Fruit fly (Drosophila melanogaster) Kc167 (cell line): Measurements from ENCODE around the gene Rsph3.

Source experiments
- Myc ChIP-seq: fragments of >200 bp; optimal IDR thresholded peaks from 2 replicates; lab custom pipeline; 2017; ENCODE audit warnings: missing external identifiers
- Sin3A ChIP-seq: fragments of >200 bp; optimal IDR thresholded peaks from 2 replicates; lab custom pipeline; 2018; ENCODE audit warnings: missing external identifiers
- h ChIP-seq: fragments of >200 bp; optimal IDR thresholded peaks from 3 replicates; lab custom pipeline; 2018; ENCODE audit warnings: missing external identifiers
- insv ChIP-seq: fragments of >200 bp; optimal IDR thresholded peaks from 3 replicates; lab custom pipeline; 2018; ENCODE audit warnings: missing external identifiers
- psq ChIP-seq: fragments of >200 bp; optimal IDR thresholded peaks from 2 replicates; lab custom pipeline; 2017; ENCODE audit warnings: missing external identifiers
- ttk ChIP-seq: sonication (Bioruptor generic); optimal IDR thresholded peaks from 2 replicates; lab custom pipeline; 2017; ENCODE audit warnings: missing external identifiers

DNA sequence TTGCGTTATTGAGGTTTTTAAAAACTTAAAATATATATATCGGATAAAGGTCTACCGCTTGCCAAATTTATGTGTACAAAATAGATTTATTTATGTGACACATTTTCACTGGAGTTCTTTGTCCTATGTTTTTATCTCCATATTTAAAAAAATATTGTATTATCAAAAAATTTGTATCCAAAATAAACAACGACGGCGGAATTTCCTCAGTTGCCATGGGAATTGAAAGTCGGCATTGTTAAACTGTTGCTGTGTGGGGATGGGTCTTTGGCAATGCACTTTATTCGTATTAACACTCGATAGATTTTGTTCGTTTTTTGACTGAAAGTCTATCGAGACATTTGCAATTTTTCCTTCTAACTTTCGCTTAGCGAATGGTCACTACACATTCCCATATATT, at the start of gene Rsph3:
- TF ChIP-seq ttk (lab: Kevin White, UChicago) (no peak), Myc (lab: Kevin White, UChicago) (no peak), psq (no peak), insv (lab: Kevin White, UChicago) (no peak), Sin3A (lab: Kevin White, UChicago) (no peak), h (lab: Kevin White, UChicago) (no peak)
